Fruit fly (Drosophila melanogaster): ENCODE measurements around the gene CG4660.

The CG4660 gene

DNA sequence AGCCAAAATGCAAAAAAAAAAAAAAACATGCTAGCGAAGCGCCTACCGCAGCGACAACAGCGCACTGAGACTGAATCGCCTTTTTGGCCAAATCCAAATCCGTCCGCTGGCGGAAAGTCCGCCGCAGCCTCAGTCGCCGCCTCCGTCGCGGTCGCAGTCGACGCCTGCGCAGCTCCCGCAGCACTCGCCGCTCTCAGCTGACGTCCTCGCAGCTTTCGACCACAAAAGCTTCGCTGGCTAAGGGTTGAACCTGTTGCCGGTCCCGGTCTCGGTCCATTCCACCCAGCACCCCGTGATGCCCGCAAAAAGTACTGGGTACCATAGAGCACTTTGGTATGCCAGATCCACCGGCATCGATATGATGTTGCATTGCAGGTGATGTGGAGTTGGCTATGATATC is at the start of gene CG4660:
Gene CG4660 (minus strand): TSS at position 77 of the 400 bp plus-strand sequence.
- TF ChIP-seq CG8478 (optimal IDR thresholded peaks at IDR 0.05) (no peak), CTCF (optimal IDR thresholded peaks at IDR 0.05) (no peak)

dm6 chrX:6109872-6110271 is 28.7 kb upstream of the CG4660 start:
- TF ChIP-seq CG8478 (optimal IDR thresholded peaks at IDR 0.05) (no peak), CTCF (optimal IDR thresholded peaks at IDR 0.05) (peak; percentile 94 to 96)

- TF ChIP-seq CTCF (optimal IDR thresholded peaks at IDR 0.05): peak in 1 of 2 experiments; percentile 54
- TF ChIP-seq CG8478 (optimal IDR thresholded peaks at IDR 0.05): no peak
Measured at dm6 chrX:6104724-6105123, 23.6 kb upstream of the CG4660 start.

- TF ChIP-seq CG8478 (optimal IDR thresholded peaks at IDR 0.05): no peak
Measured at dm6 chrX:6097578-6097977, 16.4 kb upstream of the CG4660 start.

dm6 chrX:6094599-6094998 is 13.4 kb upstream of the CG4660 start:
- no peak for TF ChIP-seq CG8478 (optimal IDR thresholded peaks at IDR 0.05)
- TF ChIP-seq CTCF (optimal IDR thresholded peaks at IDR 0.05): no peak

DNA sequence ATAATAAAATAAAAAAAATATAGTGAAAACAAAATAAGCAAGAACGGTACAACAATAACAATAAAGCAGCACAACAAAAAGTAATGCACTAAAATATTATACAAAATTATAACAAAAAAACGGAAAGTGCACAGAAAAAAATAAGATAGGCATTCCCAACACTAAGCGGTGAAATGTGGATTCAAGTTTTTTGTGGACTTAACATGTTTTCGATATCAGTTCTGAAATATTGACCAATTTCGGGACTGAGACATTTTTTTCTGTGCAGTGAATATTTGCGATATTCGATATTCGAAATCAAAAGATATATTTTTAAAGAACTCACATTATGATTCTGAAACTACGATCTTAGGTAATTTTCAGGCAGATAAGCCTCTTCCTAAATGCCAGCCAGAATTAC is 12.9 kb upstream of the CG4660 start:
- TF ChIP-seq CG8478 (optimal IDR thresholded peaks at IDR 0.05) (no peak), CTCF (optimal IDR thresholded peaks at IDR 0.05) (no peak)

DNA sequence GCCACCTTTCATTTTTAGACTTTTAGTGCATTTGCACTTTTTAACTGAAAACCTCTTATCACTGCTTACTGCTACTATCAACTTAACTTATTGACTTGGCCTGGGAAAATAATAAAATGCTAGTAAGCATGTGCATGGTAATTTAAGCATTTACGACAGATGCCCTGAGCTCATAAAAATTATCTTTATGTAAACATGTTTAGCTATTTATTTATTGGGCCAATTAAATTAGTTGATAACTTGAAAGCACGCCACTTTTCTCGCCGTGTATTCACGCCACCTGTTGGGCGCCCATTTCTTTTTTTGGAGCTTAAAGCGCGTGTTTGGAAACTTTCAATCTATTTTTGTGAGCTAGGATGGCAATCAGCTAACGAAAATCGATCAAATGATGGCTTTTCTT is 11.1 kb upstream of the CG4660 start:
- no peak for TF ChIP-seq CG8478 (optimal IDR thresholded peaks at IDR 0.05)

DNA sequence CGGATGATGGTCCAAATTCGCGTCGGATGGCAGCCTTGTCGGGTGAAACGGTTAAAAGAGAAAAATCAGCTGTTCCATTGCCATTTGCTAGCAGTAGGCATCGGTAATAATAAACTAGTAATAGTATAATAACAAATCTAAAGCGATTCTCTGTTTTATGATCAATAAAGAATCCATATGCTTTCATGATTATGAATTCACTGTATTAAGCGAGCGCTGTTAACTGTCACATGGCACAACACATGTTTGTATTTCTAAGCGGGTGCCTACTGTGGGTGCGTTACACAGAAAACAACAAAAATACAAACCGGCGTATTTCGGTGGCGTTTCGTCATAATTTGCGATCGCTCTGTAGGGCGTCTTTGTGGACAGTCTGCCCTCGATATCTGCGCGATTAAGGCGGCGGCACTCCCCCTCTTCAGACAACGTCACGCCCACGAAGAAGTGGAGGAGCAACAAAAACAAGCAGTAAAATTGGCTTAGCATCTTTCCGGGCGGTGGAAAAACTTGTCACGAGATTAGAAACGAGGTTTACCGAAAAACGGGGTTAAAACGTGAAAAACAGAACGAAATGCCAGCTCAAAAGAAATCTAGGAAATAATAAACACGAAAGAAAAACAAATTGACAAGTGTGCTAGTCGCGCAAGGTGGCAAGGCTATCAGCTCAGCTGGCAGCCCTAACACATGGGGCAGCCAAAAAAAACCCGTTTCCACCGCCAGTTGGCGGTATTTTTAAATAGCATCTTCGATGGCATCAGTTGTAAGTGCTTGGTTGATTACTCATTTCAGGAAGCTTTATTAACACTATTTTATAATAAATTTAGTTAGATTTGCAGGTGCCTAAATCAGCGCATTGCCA is 9.9 kb upstream of the CG4660 start, which contains the start of the genes Nep1 and Mipp2:
Gene Nep1 (plus strand): TSS at position 397 of the 859 bp plus-strand sequence.
Gene Mipp2 (minus strand): TSS at position 663 of the 859 bp plus-strand sequence.
- TF ChIP-seq CG8478 (optimal IDR thresholded peaks at IDR 0.05) (no peak), CTCF (optimal IDR thresholded peaks at IDR 0.05) (no peak)

DNA sequence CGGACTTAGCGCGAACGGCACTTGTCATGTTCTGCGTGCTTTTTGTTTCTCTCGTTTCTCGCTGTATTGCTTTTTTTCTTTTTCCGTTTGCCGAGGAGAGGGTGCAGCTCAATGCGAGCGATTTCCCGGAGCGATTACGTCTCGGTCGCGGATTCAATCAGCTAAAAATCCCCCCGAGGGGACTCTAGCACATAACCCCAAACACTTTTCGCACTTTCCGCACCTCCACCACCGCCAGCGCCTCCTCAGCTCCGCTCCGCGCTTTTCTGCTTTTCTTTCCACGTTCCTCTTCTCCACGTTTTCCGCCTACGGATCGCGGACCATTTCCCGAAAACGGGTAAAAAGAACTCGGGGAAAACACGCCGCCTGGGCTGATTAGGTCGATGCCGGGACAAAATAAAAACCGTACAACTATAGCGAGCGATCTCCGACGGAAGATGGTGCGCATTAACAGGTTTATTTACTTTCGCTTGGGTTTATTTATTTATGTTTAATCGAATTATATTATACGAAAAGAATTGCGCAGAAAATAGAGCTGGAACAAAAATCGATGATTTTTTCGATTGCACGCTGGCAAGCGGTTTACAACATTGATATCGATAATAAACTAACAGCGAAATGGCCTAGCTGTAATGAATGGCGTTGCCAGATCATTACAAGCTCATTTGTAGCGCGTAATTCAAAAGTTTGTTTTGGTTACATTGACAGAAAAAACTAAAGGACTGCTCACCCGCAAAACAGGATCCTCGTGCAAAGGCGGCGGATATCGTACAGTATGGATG is 8.7 kb upstream of the CG4660 start, which contains the start of gene raptor:
Gene raptor (minus strand): TSS at position 523 of the 782 bp plus-strand sequence.
- TF ChIP-seq CG8478 (optimal IDR thresholded peaks at IDR 0.05) (no peak), CTCF (optimal IDR thresholded peaks at IDR 0.05) (no peak)

DNA sequence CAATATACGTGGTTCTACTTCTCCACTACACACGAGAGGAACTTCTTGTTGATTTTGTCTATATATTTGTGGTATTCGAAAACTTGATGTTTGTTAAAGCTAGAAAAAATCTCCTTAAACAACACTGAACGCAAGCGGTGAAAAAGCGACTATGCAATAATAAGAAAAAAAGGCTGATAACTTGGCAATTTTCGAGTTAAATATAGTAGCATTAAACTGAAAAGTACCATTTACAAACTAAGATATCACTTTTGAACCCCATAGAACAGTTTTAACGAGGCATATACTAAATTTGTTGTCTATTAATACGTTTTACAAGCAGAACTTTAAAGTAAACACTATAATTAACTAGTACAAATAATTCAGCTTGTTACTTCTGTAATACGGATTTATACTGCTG is 3.5 kb downstream of the CG4660 start, which contains the start of gene CG4666:
Gene CG4666 (minus strand): TSS at position 101 of the 400 bp plus-strand sequence.
- TF ChIP-seq CG8478 (optimal IDR thresholded peaks at IDR 0.05) (no peak), CTCF (optimal IDR thresholded peaks at IDR 0.05) (no peak)

dm6 chrX:6077043-6077547 is 4.1 kb downstream of the CG4660 start:
- TF ChIP-seq CG8478 (optimal IDR thresholded peaks at IDR 0.05) (no peak), CTCF (optimal IDR thresholded peaks at IDR 0.05) (no peak)

DNA sequence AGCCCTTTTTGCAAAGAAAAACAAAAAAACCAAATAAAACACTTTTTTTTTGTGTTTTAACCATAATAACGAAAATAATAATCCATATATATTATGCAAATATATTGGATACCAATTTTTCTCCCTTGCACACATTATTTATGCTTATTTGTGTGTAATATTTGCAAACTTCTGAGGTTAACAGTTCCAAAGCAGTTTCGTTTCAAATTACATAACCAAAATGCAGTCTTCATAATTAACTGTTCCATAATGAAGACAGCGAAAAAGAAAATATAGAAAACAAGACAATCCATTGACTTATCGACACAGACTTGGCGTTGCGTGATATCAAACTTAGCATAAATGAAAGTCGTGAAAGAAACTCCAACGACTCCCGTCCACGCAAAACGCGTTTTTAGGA is 5.6 kb downstream of the CG4660 start:
- TF ChIP-seq CG8478 (optimal IDR thresholded peaks at IDR 0.05): no peak
- no peak for TF ChIP-seq CTCF (optimal IDR thresholded peaks at IDR 0.05)

DNA sequence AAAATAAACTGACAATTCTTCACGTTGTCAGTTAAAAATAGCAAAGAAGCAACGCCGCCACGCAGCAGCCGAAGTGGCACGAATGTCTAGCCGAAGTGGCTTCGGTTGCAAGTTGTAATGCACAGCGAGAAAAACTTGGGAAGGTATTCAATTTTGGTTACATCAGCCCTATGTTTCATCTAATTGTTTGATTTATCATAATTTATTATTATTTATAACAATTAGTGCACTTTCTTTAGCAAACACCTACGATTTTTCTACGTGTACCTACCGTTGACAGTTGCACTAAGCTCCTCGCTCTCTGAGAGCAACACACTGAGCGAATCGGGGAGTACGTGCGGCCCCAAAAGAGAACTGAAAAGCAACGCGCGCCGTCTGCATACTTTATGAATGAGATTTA is 6.3 kb downstream of the CG4660 start, which contains the start of gene Tsp5D:
Gene Tsp5D (minus strand): TSS at position 13 of the 400 bp plus-strand sequence.
- no peak for TF ChIP-seq CG8478 (optimal IDR thresholded peaks at IDR 0.05)
- no peak for TF ChIP-seq CTCF (optimal IDR thresholded peaks at IDR 0.05)

dm6 chrX:6068714-6069113 is 12.5 kb downstream of the CG4660 start:
- TF ChIP-seq CTCF (optimal IDR thresholded peaks at IDR 0.05) (no peak), CG8478 (optimal IDR thresholded peaks at IDR 0.05) (no peak)

dm6 chrX:6067281-6068008 is 13.7 kb downstream of the CG4660 start, which contains the start of gene CG5928:
TSS of gene CG5928 (plus strand) at chrX:6067958.
- TF ChIP-seq CG8478 (optimal IDR thresholded peaks at IDR 0.05) (no peak), CTCF (optimal IDR thresholded peaks at IDR 0.05) (no peak)
